Fruit fly (Drosophila melanogaster) whole organism, embryonic: ENCODE results near the gene MED19.

Experiments used
- CG10959 ChIP-seq: fragments of 200-800 bp; sonication (Bioruptor generic); IDR thresholded peaks from 2 replicates; pipeline ENCODE4 v1.3.6; 2022; ENCODE audit warnings: missing biosample characterization, missing genetic modification characterization
- CG9932 ChIP-seq: fragments of 200-800 bp; sonication (Bioruptor generic); IDR thresholded peaks from 2 replicates; pipeline ENCODE4 v1.3.6; 2022; ENCODE audit warnings: missing biosample characterization, missing genetic modification characterization
- Dip3 ChIP-seq: fragments of 200-800 bp; sonication (Bioruptor generic); optimal IDR thresholded peaks from 3 replicates; lab custom pipeline; 2016; ENCODE audit warnings: missing biosample characterization, missing genetic modification characterization

DNA sequence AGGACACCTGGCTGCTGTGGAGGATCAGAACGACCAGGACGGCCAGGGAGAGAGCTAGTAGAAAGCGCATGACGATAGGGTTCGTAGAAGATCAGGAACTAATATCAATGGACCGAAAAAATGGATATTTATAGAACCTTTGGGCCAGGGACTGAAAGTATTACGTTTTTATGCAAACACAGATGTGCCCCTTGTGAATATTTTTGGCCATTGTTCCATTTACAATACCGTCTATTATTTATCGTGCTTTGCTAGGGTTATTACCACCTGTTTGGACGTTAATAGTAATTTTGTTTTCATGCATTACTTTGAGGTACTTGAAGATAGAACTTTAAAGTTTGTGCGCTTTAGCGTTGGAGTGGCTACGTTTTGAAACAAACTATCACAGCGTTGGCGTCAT, 12.8 kb downstream of the MED19 start, which contains the start of gene CG32188:
- TF ChIP-seq Dip3 (GFP tag; lab: Kevin White, UChicago) (no peak), CG10959 (no peak), CG9932 (GFP tag; lab: Robert Waterston, UW) (no peak)
